Fruit fly (Drosophila melanogaster) whole organism, embryonic: Measurements from ENCODE around the gene drm.

Experiments used
- Ada2b ChIP-seq: fragments of 200-800 bp; sonication (Bioruptor generic); IDR thresholded peaks from 2 replicates; pipeline ENCODE4 v1.3.6; 2022; ENCODE audit warnings: missing biosample characterization, missing genetic modification characterization
- Adf1 ChIP-seq: fragments of 200-800 bp; sonication (Bioruptor generic); IDR thresholded peaks from 2 replicates; pipeline ENCODE4 v1.3.6; 2022; ENCODE audit warnings: missing biosample characterization, missing genetic modification characterization
- CG13287 ChIP-seq: fragments of 200-800 bp; sonication (Bioruptor generic); IDR thresholded peaks from 2 replicates; pipeline ENCODE4 v1.3.6; 2022; ENCODE audit warnings: missing biosample characterization, missing genetic modification characterization; ENCODE audit not compliant: partially characterized antibody
- CG13424 ChIP-seq: fragments of 200-800 bp; sonication (Bioruptor generic); optimal IDR thresholded peaks from 2 replicates; lab custom pipeline; 2019; ENCODE audit warnings: missing biosample characterization, mild to moderate bottlenecking, missing genetic modification characterization, moderate library complexity
- CG14050 ChIP-seq: fragments of 200-800 bp; sonication (Bioruptor generic); IDR thresholded peaks from 3 replicates; pipeline ENCODE4 v1.3.6; 2022; ENCODE audit warnings: missing biosample characterization, missing genetic modification characterization
- CG14667 ChIP-seq: fragments of 200-800 bp; sonication (Bioruptor generic); IDR thresholded peaks from 2 replicates; pipeline ENCODE4 v1.3.6; 2022; ENCODE audit warnings: missing biosample characterization, missing genetic modification characterization
- CG14860 ChIP-seq: fragments of 200-800 bp; sonication (Bioruptor generic); IDR thresholded peaks from 3 replicates; pipeline ENCODE4 v1.3.6; 2022; ENCODE audit warnings: missing biosample characterization, missing genetic modification characterization; ENCODE audit not compliant: partially characterized antibody
- CG1603 ChIP-seq: fragments of 200-800 bp; sonication (Bioruptor generic); optimal IDR thresholded peaks from 2 replicates; lab custom pipeline; 2019; ENCODE audit warnings: missing biosample characterization, mild to moderate bottlenecking, missing genetic modification characterization, moderate library complexity
- CG18619 ChIP-seq: fragments of 200-800 bp; sonication (Bioruptor generic); optimal IDR thresholded peaks from 3 replicates; lab custom pipeline; 2017; ENCODE audit warnings: missing biosample characterization, mild to moderate bottlenecking, missing genetic modification characterization
- CG18764 ChIP-seq: fragments of 200-800 bp; sonication (Bioruptor generic); optimal IDR thresholded peaks from 3 replicates; lab custom pipeline; 2016; ENCODE audit warnings: missing biosample characterization, missing genetic modification characterization
- CG2712 ChIP-seq: fragments of 200-800 bp; optimal IDR thresholded peaks from 3 replicates; lab custom pipeline; 2019; ENCODE audit warnings: missing biosample characterization, mild to moderate bottlenecking, missing genetic modification characterization, moderate library complexity
- CG32772 ChIP-seq: fragments of 200-800 bp; sonication (Bioruptor generic); IDR thresholded peaks from 2 replicates; pipeline ENCODE4 v1.3.6; 2022; ENCODE audit warnings: missing biosample characterization, missing genetic modification characterization
- CG34224 ChIP-seq: fragments of 200-800 bp; sonication (Bioruptor generic); IDR thresholded peaks from 3 replicates; pipeline ENCODE4 v1.3.6; 2022; ENCODE audit warnings: missing biosample characterization, missing genetic modification characterization; ENCODE audit not compliant: partially characterized antibody
- CG4328 ChIP-seq: fragments of 200-800 bp; sonication (Bioruptor generic); optimal IDR thresholded peaks from 3 replicates; lab custom pipeline; 2017; ENCODE audit warnings: missing biosample characterization, missing genetic modification reagents, missing genetic modification characterization
- CG4707 ChIP-seq: fragments of 200-800 bp; sonication (Bioruptor generic); optimal IDR thresholded peaks from 2 replicates; lab custom pipeline; 2018; ENCODE audit warnings: missing biosample characterization, mild to moderate bottlenecking, missing genetic modification characterization, moderate library complexity
- CG6683 ChIP-seq: fragments of 200-800 bp; sonication (Bioruptor generic); optimal IDR thresholded peaks from 2 replicates; lab custom pipeline; 2017; ENCODE audit warnings: missing biosample characterization, mild to moderate bottlenecking, missing genetic modification characterization, missing genetic modification reagents
- CG7556 ChIP-seq: fragments of 200-800 bp; sonication (Bioruptor generic); optimal IDR thresholded peaks from 2 replicates; lab custom pipeline; 2017; ENCODE audit warnings: missing biosample characterization, mild to moderate bottlenecking, missing genetic modification characterization
- CG9876 ChIP-seq: fragments of 200-800 bp; sonication (Bioruptor generic); optimal IDR thresholded peaks from 2 replicates; lab custom pipeline; 2016; ENCODE audit warnings: missing biosample characterization, missing genetic modification characterization
- E2f2 ChIP-seq: fragments of 200-800 bp; sonication (Bioruptor generic); IDR thresholded peaks from 2 replicates; pipeline ENCODE4 v1.3.6; 2022; ENCODE audit warnings: missing biosample characterization, missing genetic modification characterization
- Elba2 ChIP-seq: fragments of 200-800 bp; sonication (Bioruptor generic); optimal IDR thresholded peaks from 3 replicates; lab custom pipeline; 2016; ENCODE audit warnings: missing biosample characterization, missing genetic modification characterization
- Fer2 ChIP-seq: fragments of 200-800 bp; sonication (Bioruptor generic); optimal IDR thresholded peaks from 2 replicates; lab custom pipeline; 2018; ENCODE audit warnings: missing biosample characterization, mild to moderate bottlenecking, missing genetic modification characterization, moderate library complexity
- HLH54F ChIP-seq: fragments of 200-800 bp; sonication (Bioruptor generic); optimal IDR thresholded peaks from 3 replicates; lab custom pipeline; 2016; ENCODE audit warnings: missing biosample characterization, missing genetic modification characterization
- Hand ChIP-seq: fragments of 200-800 bp; sonication (Bioruptor generic); optimal IDR thresholded peaks from 2 replicates; lab custom pipeline; 2017; ENCODE audit warnings: mild to moderate bottlenecking, missing biosample characterization, missing genetic modification reagents, missing genetic modification characterization
- HmgD ChIP-seq: fragments of 200-800 bp; sonication (Bioruptor generic); optimal IDR thresholded peaks from 3 replicates; lab custom pipeline; 2016; ENCODE audit warnings: missing biosample characterization, missing genetic modification characterization
- Lhr ChIP-seq: fragments of 200-800 bp; sonication (Bioruptor generic); optimal IDR thresholded peaks from 3 replicates; lab custom pipeline; 2017; ENCODE audit warnings: mild to moderate bottlenecking, missing biosample characterization, missing genetic modification reagents, missing genetic modification characterization
- MBD-R2 ChIP-seq: fragments of 200-800 bp; sonication (Bioruptor generic); IDR thresholded peaks from 2 replicates; pipeline ENCODE4 v1.3.6; 2022; ENCODE audit warnings: missing biosample characterization, missing genetic modification characterization
- Pdp1 ChIP-seq, 2 experiments: fragments of 200-800 bp; sonication (Bioruptor generic); optimal IDR thresholded peaks; 3 replicates each; lab custom pipeline; 2016; ENCODE audit warnings: missing biosample characterization in 2 of 2, missing genetic modification characterization in 2 of 2, mild to moderate bottlenecking in 1 of 2, moderate library complexity in 1 of 2
- Xrp1 ChIP-seq: fragments of 200-800 bp; sonication (Bioruptor generic); IDR thresholded peaks from 2 replicates; pipeline ENCODE4 v1.3.6; 2022; ENCODE audit warnings: missing biosample characterization, missing genetic modification characterization
- ab ChIP-seq: fragments of 200-800 bp; sonication (Bioruptor generic); optimal IDR thresholded peaks from 2 replicates; lab custom pipeline; 2016; ENCODE audit warnings: missing biosample characterization, missing genetic modification characterization
- bigmax ChIP-seq: fragments of 200-800 bp; sonication (Bioruptor generic); optimal IDR thresholded peaks from 2 replicates; lab custom pipeline; 2018; ENCODE audit warnings: missing biosample characterization, mild to moderate bottlenecking, missing genetic modification characterization
- btn ChIP-seq: fragments of 200-800 bp; sonication (Bioruptor generic); optimal IDR thresholded peaks from 2 replicates; lab custom pipeline; 2016; ENCODE audit warnings: missing biosample characterization, missing genetic modification characterization
- caup ChIP-seq: fragments of 200-800 bp; sonication (Bioruptor generic); optimal IDR thresholded peaks from 3 replicates; lab custom pipeline; 2017; ENCODE audit warnings: missing biosample characterization, mild to moderate bottlenecking, missing genetic modification characterization, moderate library complexity; ENCODE audit not compliant: severe bottlenecking
- crp ChIP-seq, 2 experiments: fragments of 200-800 bp; sonication (Bioruptor generic); optimal IDR thresholded peaks; 2 replicates in 1 of 2; 3 replicates in 1 of 2; lab custom pipeline; 2017; ENCODE audit warnings: missing biosample characterization in 2 of 2, missing genetic modification characterization in 2 of 2, mild to moderate bottlenecking in 1 of 2, moderate library complexity in 1 of 2
- emc ChIP-seq: fragments of 200-800 bp; sonication (Bioruptor generic); optimal IDR thresholded peaks from 2 replicates; lab custom pipeline; 2016; ENCODE audit warnings: missing biosample characterization, missing genetic modification characterization
- ems ChIP-seq: fragments of 200-800 bp; sonication (Bioruptor generic); optimal IDR thresholded peaks from 3 replicates; lab custom pipeline; 2016; ENCODE audit warnings: missing biosample characterization, missing genetic modification characterization
- exex ChIP-seq: fragments of 200-800 bp; sonication (Bioruptor generic); optimal IDR thresholded peaks from 4 replicates; lab custom pipeline; 2018; ENCODE audit warnings: missing biosample characterization, mild to moderate bottlenecking, missing genetic modification characterization, moderate library complexity
- fd64A ChIP-seq: fragments of 200-800 bp; sonication (Bioruptor generic); optimal IDR thresholded peaks from 3 replicates; lab custom pipeline; 2018; ENCODE audit warnings: missing biosample characterization, mild to moderate bottlenecking, missing genetic modification characterization
- ftz-f1 ChIP-seq: fragments of 200-800 bp; sonication (Bioruptor generic); optimal IDR thresholded peaks from 2 replicates; lab custom pipeline; 2016; ENCODE audit warnings: missing biosample characterization, missing genetic modification characterization
- gro ChIP-seq: fragments of 200-800 bp; sonication (Bioruptor generic); optimal IDR thresholded peaks from 2 replicates; lab custom pipeline; 2016; ENCODE audit warnings: missing biosample characterization, missing genetic modification characterization
- inv ChIP-seq: fragments of 200-800 bp; sonication (Bioruptor generic); IDR thresholded peaks from 2 replicates; pipeline ENCODE4 v1.3.6; 2022; ENCODE audit warnings: missing biosample characterization, missing genetic modification characterization; ENCODE audit not compliant: partially characterized antibody
- klu ChIP-seq: fragments of 200-800 bp; sonication (Bioruptor generic); IDR thresholded peaks from 2 replicates; pipeline ENCODE4 v1.3.6; 2022; ENCODE audit warnings: missing biosample characterization, missing genetic modification characterization
- org-1 ChIP-seq: fragments of 200-800 bp; sonication (Bioruptor generic); optimal IDR thresholded peaks from 2 replicates; lab custom pipeline; 2017; ENCODE audit warnings: missing biosample characterization, missing genetic modification characterization
- peb ChIP-seq: fragments of 200-800 bp; sonication (Bioruptor generic); IDR thresholded peaks from 2 replicates; pipeline ENCODE4 v1.3.6; 2022; ENCODE audit warnings: missing biosample characterization, missing genetic modification characterization
- pnt ChIP-seq: fragments of 200-800 bp; sonication (Bioruptor generic); optimal IDR thresholded peaks from 3 replicates; lab custom pipeline; 2016; ENCODE audit warnings: missing biosample characterization, missing genetic modification characterization
- repo ChIP-seq: fragments of 200-800 bp; sonication (Bioruptor generic); optimal IDR thresholded peaks from 2 replicates; lab custom pipeline; 2016; ENCODE audit warnings: missing biosample characterization, missing genetic modification characterization
- run ChIP-seq: fragments of 200-800 bp; sonication (Bioruptor generic); optimal IDR thresholded peaks from 3 replicates; lab custom pipeline; 2018; ENCODE audit warnings: missing biosample characterization, mild to moderate bottlenecking, missing genetic modification characterization
- sc ChIP-seq, 3 experiments: fragments of >200 bp in 2 of 3; fragments of 200-800 bp in 1 of 3; sonication (Bioruptor generic) in 1 of 3; optimal IDR thresholded peaks; 2 replicates in 2 of 3; 3 replicates in 1 of 3; lab custom pipeline; 2017; ENCODE audit warnings: mild to moderate bottlenecking in 1 of 3, missing biosample characterization in 1 of 3, missing genetic modification characterization in 1 of 3, missing genetic modification reagents in 1 of 3
- sd ChIP-seq: fragments of 200-800 bp; sonication (Bioruptor generic); optimal IDR thresholded peaks from 3 replicates; lab custom pipeline; 2018; ENCODE audit warnings: missing biosample characterization, mild to moderate bottlenecking, missing genetic modification characterization, moderate library complexity
- sima ChIP-seq: fragments of 200-800 bp; sonication (Bioruptor generic); optimal IDR thresholded peaks from 2 replicates; lab custom pipeline; 2016; ENCODE audit warnings: missing biosample characterization, missing genetic modification characterization
- so ChIP-seq: fragments of 200-800 bp; sonication (Bioruptor generic); IDR thresholded peaks from 3 replicates; pipeline ENCODE4 v1.3.6; 2022; ENCODE audit warnings: missing biosample characterization, missing genetic modification characterization
- tio ChIP-seq: fragments of 200-800 bp; sonication (Bioruptor generic); optimal IDR thresholded peaks from 2 replicates; lab custom pipeline; 2017; ENCODE audit warnings: missing biosample characterization, missing genetic modification characterization, inconsistent platforms

Gene drm

DNA sequence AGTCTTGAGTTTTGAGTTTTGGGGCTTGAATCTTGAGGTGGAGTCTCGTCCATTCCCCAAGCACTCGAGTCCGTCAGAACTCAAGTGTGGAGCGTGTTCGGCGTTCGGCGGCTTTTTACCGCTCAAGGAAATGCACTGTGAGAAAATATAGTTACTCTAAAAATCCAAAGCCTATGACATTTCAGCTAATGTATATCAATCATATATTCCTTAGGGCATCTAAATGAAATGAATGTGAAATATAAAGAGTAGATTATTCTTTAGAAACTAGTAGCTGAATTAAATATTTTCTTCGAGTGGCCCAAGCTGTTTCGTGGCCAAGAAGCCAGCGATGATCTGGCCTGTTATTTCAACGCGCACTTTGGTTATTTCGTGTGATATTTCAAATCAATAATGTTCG lies 48.2 kb downstream of the drm start (continued):
- no peak for TF ChIP-seq peb (GFP tag; lab: Robert Waterston, UW)
- no peak for TF ChIP-seq CG9876
- TF ChIP-seq sd (tag; lab: Kevin White, UChicago) = no peak
- no peak for TF ChIP-seq CG6683 (GFP tag; lab: Kevin White, UChicago)
- TF ChIP-seq ab (GFP tag; lab: Kevin White, UChicago) = no peak
- no peak for TF ChIP-seq CG13287 (GFP tag; lab: Robert Waterston, UW)
- TF ChIP-seq Fer2 (tag; lab: Kevin White, UChicago) = no peak
- TF ChIP-seq CG14667 (GFP tag; lab: Robert Waterston, UW) = no peak
- TF ChIP-seq inv (GFP tag; lab: Robert Waterston, UW) = no peak
- TF ChIP-seq crp (GFP tag; optimal IDR thresholded peaks at IDR 0.05; lab: Kevin White, UChicago) = no peak
- peak; percentile 7 for TF ChIP-seq tio (GFP tag; lab: Kevin White, UChicago)
- TF ChIP-seq emc (GFP tag; lab: Kevin White, UChicago) = no peak
- TF ChIP-seq CG13424 (tag; lab: Kevin White, UChicago) = peak; percentile 53
- TF ChIP-seq sima (GFP tag; lab: Kevin White, UChicago) = no peak
- no peak for TF ChIP-seq HmgD
- TF ChIP-seq CG14860 (GFP tag; lab: Robert Waterston, UW) = no peak
- no peak for TF ChIP-seq E2f2
- no peak for TF ChIP-seq klu (GFP tag; lab: Robert Waterston, UW)
- TF ChIP-seq org-1 (GFP tag; lab: Kevin White, UChicago) = peak; percentile 13
- no peak for TF ChIP-seq ems (GFP tag; lab: Kevin White, UChicago)
- TF ChIP-seq CG4707 (GFP tag; lab: Kevin White, UChicago) = peak; percentile 15
- TF ChIP-seq Elba2 = no peak
- no peak for TF ChIP-seq CG18764 (GFP tag; lab: Kevin White, UChicago)
- no peak for TF ChIP-seq btn
- TF ChIP-seq Xrp1 (GFP tag; lab: Robert Waterston, UW) = peak; percentile 80
- no peak for TF ChIP-seq fd64A (GFP tag; lab: Kevin White, UChicago)
- no peak for TF ChIP-seq ftz-f1 (GFP tag; lab: Kevin White, UChicago)
- no peak for TF ChIP-seq MBD-R2 (GFP tag; lab: Robert Waterston, UW)
- no peak for TF ChIP-seq bigmax (GFP tag; lab: Kevin White, UChicago)
- TF ChIP-seq repo (GFP tag; lab: Kevin White, UChicago) = no peak
- no peak for TF ChIP-seq Adf1 (GFP tag; lab: Robert Waterston, UW)
- TF ChIP-seq CG4328 = no peak
- TF ChIP-seq CG2712 (tag; lab: Kevin White, UChicago) = peak; percentile 74
- no peak for TF ChIP-seq so (GFP tag; lab: Robert Waterston, UW)
- TF ChIP-seq Ada2b (GFP tag; lab: Robert Waterston, UW) = peak; percentile 48; the same call in 1 of the 2 replicates
- TF ChIP-seq Lhr (GFP tag; lab: Kevin White, UChicago) = no peak
- no peak for TF ChIP-seq CG34224 (GFP tag; lab: Robert Waterston, UW)
- TF ChIP-seq CG1603 (tag; lab: Kevin White, UChicago) = peak; percentile 62
- no peak for TF ChIP-seq run (tag; lab: Kevin White, UChicago)
- TF ChIP-seq pnt = peak; percentile 47
- no peak for TF ChIP-seq CG14050 (GFP tag; lab: Robert Waterston, UW)
- peak; percentile 29 for TF ChIP-seq CG7556 (GFP tag; lab: Kevin White, UChicago)
- peak; percentile 59 for TF ChIP-seq CG32772 (GFP tag; lab: Robert Waterston, UW)
- TF ChIP-seq CG18619 (GFP tag; lab: Kevin White, UChicago) = no peak
- TF ChIP-seq Pdp1 (GFP tag; optimal IDR thresholded peaks at IDR 0.05; lab: Kevin White, UChicago) = peak; percentile 25 to 35
- TF ChIP-seq caup (GFP tag; lab: Kevin White, UChicago) = no peak
- no peak for TF ChIP-seq sc (optimal IDR thresholded peaks at IDR 0.05; lab: Kevin White, UChicago)
- TF ChIP-seq sc (GFP tag; optimal IDR thresholded peaks at IDR 0.05; lab: Kevin White, UChicago) = no peak
- no peak for TF ChIP-seq Hand
- no peak for TF ChIP-seq gro (GFP tag; lab: Kevin White, UChicago)
- no peak for TF ChIP-seq HLH54F (GFP tag; lab: Kevin White, UChicago)
- TF ChIP-seq exex (tag; lab: Kevin White, UChicago) = no peak
